Worm (Caenorhabditis elegans): ENCODE data around the gene nlp-63.

Gene nlp-63

ce11 chrII:10155106-10155505, at the start of gene nlp-63:
nlp-63 (plus strand) TSS chrII:10155406.
- TF ChIP-seq lin-13 (GFP tag; optimal IDR thresholded peaks at IDR 0.05) (no peak), sem-4 (tag; optimal IDR thresholded peaks at IDR 0.05) (no peak), ztf-11 (tag; optimal IDR thresholded peaks at IDR 0.05) (no peak), nhr-21 (tag; optimal IDR thresholded peaks at IDR 0.05) (no peak), ceh-16 (tag; optimal IDR thresholded peaks at IDR 0.05) (no peak), egl-27 (tag; optimal IDR thresholded peaks at IDR 0.05) (no peak), dmd-4 (tag; optimal IDR thresholded peaks at IDR 0.05) (no peak), peb-1 (tag; optimal IDR thresholded peaks at IDR 0.05) (no peak), nhr-237 (tag; optimal IDR thresholded peaks at IDR 0.05) (no peak)

ce11 chrII:10105604-10106003, 49.6 kb upstream of the nlp-63 start, which contains the start of gene ZK945.4:
ZK945.4 (minus strand) TSS chrII:10105704.
- TF ChIP-seq mdl-1 (tag; optimal IDR thresholded peaks at IDR 0.05): no peak
- no peak for TF ChIP-seq ama-1 (optimal IDR thresholded peaks at IDR 0.05)
- TF ChIP-seq mab-5 (tag; optimal IDR thresholded peaks at IDR 0.05): no peak
- no peak for TF ChIP-seq skn-1 (tag; optimal IDR thresholded peaks at IDR 0.05)

ce11 chrII:10106870-10107269, 48.3 kb upstream of the nlp-63 start, which contains the start of gene ZK945.6:
ZK945.6 (minus strand) TSS chrII:10106970.
- TF ChIP-seq ztf-1 (GFP tag; conservative IDR thresholded peaks at IDR 0.05) (no peak), peb-1 (tag; optimal IDR thresholded peaks at IDR 0.05) (no peak), unc-39 (tag; optimal IDR thresholded peaks at IDR 0.05) (no peak), crh-2 (tag; optimal IDR thresholded peaks at IDR 0.05) (no peak), nhr-23 (tag; optimal IDR thresholded peaks at IDR 0.05) (no peak), snpc-4 (tag; optimal IDR thresholded peaks at IDR 0.05) (no peak), ama-1 (optimal IDR thresholded peaks at IDR 0.05) (no peak), nhr-12 (tag; optimal IDR thresholded peaks at IDR 0.05) (no peak), unc-62 (GFP tag; optimal IDR thresholded peaks at IDR 0.05) (no peak), dmd-4 (tag; optimal IDR thresholded peaks at IDR 0.05) (no peak), nhr-10 (tag; optimal IDR thresholded peaks at IDR 0.05) (no peak), skn-1 (tag; optimal IDR thresholded peaks at IDR 0.05) (no peak), lin-13 (GFP tag; optimal IDR thresholded peaks at IDR 0.05) (no peak), alr-1 (tag; optimal IDR thresholded peaks at IDR 0.05) (no peak), R02D3.7 (tag; optimal IDR thresholded peaks at IDR 0.05) (no peak), elt-1 (tag; optimal IDR thresholded peaks at IDR 0.05) (no peak), egl-27 (tag; optimal IDR thresholded peaks at IDR 0.05) (no peak), nhr-25 (tag; optimal IDR thresholded peaks at IDR 0.05) (no peak), nhr-77 (tag; optimal IDR thresholded peaks at IDR 0.05) (no peak), mdl-1 (tag; optimal IDR thresholded peaks at IDR 0.05) (no peak)

ce11 chrII:10108377-10108776, 46.8 kb upstream of the nlp-63 start, which contains the start of the genes ZK945.7 and ZK945.8:
ZK945.7 (minus strand) TSS chrII:10108477.
ZK945.8 (plus strand) TSS chrII:10108651.
- TF ChIP-seq gmeb-1 (tag; optimal IDR thresholded peaks at IDR 0.05) (no peak), ZK546.5 (tag; optimal IDR thresholded peaks at IDR 0.05) (no peak), nhr-25 (tag; optimal IDR thresholded peaks at IDR 0.05) (no peak), blmp-1 (tag; optimal IDR thresholded peaks at IDR 0.05; ENCODE audit: insufficient read depth) (no peak), lin-11 (tag; optimal IDR thresholded peaks at IDR 0.05) (no peak), ztf-11 (tag; optimal IDR thresholded peaks at IDR 0.05) (no peak), sem-4 (tag; optimal IDR thresholded peaks at IDR 0.05) (no peak), nhr-6 (tag; optimal IDR thresholded peaks at IDR 0.05) (no peak), R02D3.7 (tag; optimal IDR thresholded peaks at IDR 0.05) (no peak), sma-3 (GFP tag; optimal IDR thresholded peaks at IDR 0.05) (no peak), zag-1 (tag; optimal IDR thresholded peaks at IDR 0.05) (no peak), ama-1 (optimal IDR thresholded peaks at IDR 0.05) (no peak), ceh-82 (tag; optimal IDR thresholded peaks at IDR 0.05) (no peak), lin-13 (GFP tag; optimal IDR thresholded peaks at IDR 0.05) (no peak), ztf-1 (GFP tag; conservative IDR thresholded peaks at IDR 0.05) (no peak)

- no peak for TF ChIP-seq nhr-10 (tag; optimal IDR thresholded peaks at IDR 0.05)
Measured at ce11 chrII:10116690-10117089, 38.5 kb upstream of the nlp-63 start.

ce11 chrII:10121725-10122124, 33.5 kb upstream of the nlp-63 start, which contains the start of gene lov-1:
lov-1 (minus strand) TSS chrII:10121825.
- TF ChIP-seq sem-4 (tag; optimal IDR thresholded peaks at IDR 0.05) (no peak), nhr-21 (tag; optimal IDR thresholded peaks at IDR 0.05) (no peak), unc-62 (GFP tag; optimal IDR thresholded peaks at IDR 0.05) (no peak), gmeb-1 (tag; optimal IDR thresholded peaks at IDR 0.05) (no peak), sma-3 (GFP tag; optimal IDR thresholded peaks at IDR 0.05) (no peak), mbf-1 (tag; optimal IDR thresholded peaks at IDR 0.05) (no peak), zag-1 (tag; optimal IDR thresholded peaks at IDR 0.05) (no peak)
